Worm (Caenorhabditis elegans): ENCODE data around the gene C06A1.6.

Gene C06A1.6

DNA sequence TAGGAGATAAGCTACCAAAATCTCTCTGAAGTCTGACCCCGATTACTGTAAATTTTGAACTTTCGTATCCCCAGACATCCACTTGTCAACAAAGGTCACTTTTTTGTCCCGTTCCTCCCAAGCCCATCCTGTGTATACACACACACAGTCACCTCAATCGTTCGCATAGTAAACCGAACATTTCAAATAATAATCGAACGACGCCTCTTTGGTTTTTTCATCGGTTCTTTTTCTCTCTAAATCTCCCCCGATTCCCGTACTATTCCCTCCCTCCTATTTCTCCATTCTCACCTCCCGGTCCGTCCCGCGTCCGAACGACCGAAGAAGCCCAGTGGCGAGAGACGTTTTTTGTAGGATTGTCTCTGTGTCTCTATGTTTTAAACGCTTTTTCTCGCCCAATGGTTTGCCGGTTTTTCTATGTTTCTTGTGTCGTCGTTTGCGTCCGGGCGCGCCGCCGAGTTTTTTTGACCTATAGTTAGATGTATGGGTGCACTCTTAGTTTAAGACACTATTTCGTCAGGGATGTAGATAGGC, 35.2 kb downstream of the C06A1.6 start:
- TF ChIP-seq tbx-2 (tag; optimal IDR thresholded peaks at IDR 0.05), result peak; percentile 29
- peak; percentile 89 for TF ChIP-seq pha-4 (tag; optimal IDR thresholded peaks at IDR 0.05)
- peak; percentile 56 for TF ChIP-seq hmg-11 (tag; optimal IDR thresholded peaks at IDR 0.05)
- no peak for TF ChIP-seq ceh-9 (tag; optimal IDR thresholded peaks at IDR 0.05)

- no peak for TF ChIP-seq ztf-11 (tag; optimal IDR thresholded peaks at IDR 0.05)
- TF ChIP-seq pha-4 (tag; optimal IDR thresholded peaks at IDR 0.05), result peak; percentile 22
- peak; percentile 87 for TF ChIP-seq hmg-11 (tag; optimal IDR thresholded peaks at IDR 0.05)
- TF ChIP-seq nfya-1 (tag; optimal IDR thresholded peaks at IDR 0.05; ENCODE audit: insufficient read depth), result peak; percentile 50
- TF ChIP-seq nhr-25 (tag; optimal IDR thresholded peaks at IDR 0.05), result peak; percentile 6
- TF ChIP-seq elt-3 (tag; optimal IDR thresholded peaks at IDR 0.05), result peak in 1 of 3 experiments; percentile 34
- peak; percentile 77 for TF ChIP-seq lin-39 (tag; optimal IDR thresholded peaks at IDR 0.05)
- no peak for TF ChIP-seq fkh-10 (GFP tag; optimal IDR thresholded peaks at IDR 0.05)
- no peak for TF ChIP-seq elt-1 (tag; optimal IDR thresholded peaks at IDR 0.05)
- TF ChIP-seq mdl-1 (tag; optimal IDR thresholded peaks at IDR 0.05), result peak; percentile 9
- peak; percentile 52 for TF ChIP-seq elt-2 (tag; optimal IDR thresholded peaks at IDR 0.05)
- peak; percentile 23 for TF ChIP-seq tbx-2 (tag; optimal IDR thresholded peaks at IDR 0.05)
Observed at ce11 chrII:10527649-10528134, 36.8 kb downstream of the C06A1.6 start, which contains the start of gene mab-10. TSS of gene mab-10 (plus strand) at chrII:10528084.

DNA sequence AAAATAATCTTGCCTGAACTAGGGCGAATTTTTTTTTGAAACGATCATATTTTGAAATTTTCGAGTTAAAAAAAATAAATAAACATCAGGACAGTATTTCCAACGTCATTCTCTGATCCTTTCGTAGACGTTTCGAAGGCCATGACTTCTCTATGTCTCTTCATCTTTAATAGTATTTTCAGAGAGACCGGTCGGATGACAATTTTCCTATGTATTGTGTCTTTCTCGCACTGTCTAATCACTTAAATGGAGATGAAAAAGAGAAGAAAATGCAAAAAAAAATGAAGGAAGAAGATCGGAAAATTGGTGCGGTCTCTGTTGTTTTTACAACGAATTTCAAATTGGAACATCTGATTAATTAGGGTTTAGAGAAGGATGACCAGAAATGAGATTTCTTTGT, 39.3 kb downstream of the C06A1.6 start:
- TF ChIP-seq ceh-16 (tag; optimal IDR thresholded peaks at IDR 0.05) (no peak), nhr-25 (tag; optimal IDR thresholded peaks at IDR 0.05) (peak; percentile 28), lsy-12 (tag; optimal IDR thresholded peaks at IDR 0.05) (no peak), nhr-43 (tag; optimal IDR thresholded peaks at IDR 0.05; ENCODE audit: poor library complexity, severe bottlenecking) (no peak), nhr-23 (tag; optimal IDR thresholded peaks at IDR 0.05) (peak; percentile 4), nhr-11 (tag; optimal IDR thresholded peaks at IDR 0.05) (no peak)

DNA sequence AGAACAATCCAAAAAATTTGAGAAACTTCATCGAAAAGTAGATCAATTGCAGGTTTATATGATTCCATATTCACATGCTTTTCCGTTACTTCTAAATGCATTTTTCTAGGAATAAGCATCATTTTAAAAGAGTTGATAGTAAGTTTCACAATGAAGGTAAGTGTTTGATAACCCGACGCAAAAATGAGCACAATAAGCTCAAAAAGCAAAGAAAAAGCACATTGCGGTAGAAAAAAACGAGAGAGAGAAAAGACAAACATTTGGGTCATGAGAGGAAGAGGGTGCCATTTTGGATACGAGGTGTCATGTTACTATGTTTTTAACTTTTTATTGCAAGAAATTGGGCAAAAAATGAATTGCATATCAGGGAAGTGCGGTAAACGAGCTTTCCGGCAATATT, 40.1 kb downstream of the C06A1.6 start, which contains the start of gene F59B10.6:
Gene F59B10.6 (minus strand): TSS at position 101 of the 400 bp plus-strand sequence.
- TF ChIP-seq elt-2 (tag; optimal IDR thresholded peaks at IDR 0.05), result no peak
- no peak for TF ChIP-seq unc-39 (tag; optimal IDR thresholded peaks at IDR 0.05)
- TF ChIP-seq daf-12 (tag; optimal IDR thresholded peaks at IDR 0.05), result no peak
- TF ChIP-seq ztf-4 (tag; optimal IDR thresholded peaks at IDR 0.05), result no peak
- no peak for TF ChIP-seq tbx-2 (tag; optimal IDR thresholded peaks at IDR 0.05)
- TF ChIP-seq ZK546.5 (tag; optimal IDR thresholded peaks at IDR 0.05), result no peak
- TF ChIP-seq sea-2 (GFP tag; optimal IDR thresholded peaks at IDR 0.05), result no peak
- no peak for TF ChIP-seq nhr-28 (tag; optimal IDR thresholded peaks at IDR 0.05)
- no peak for TF ChIP-seq ceh-16 (tag; optimal IDR thresholded peaks at IDR 0.05)
- no peak for TF ChIP-seq mdl-1 (tag; optimal IDR thresholded peaks at IDR 0.05)
- TF ChIP-seq ceh-28 (tag; optimal IDR thresholded peaks at IDR 0.05), result no peak
- no peak for TF ChIP-seq aly-2 (tag; optimal IDR thresholded peaks at IDR 0.05)
- no peak for TF ChIP-seq lin-15B (tag; optimal IDR thresholded peaks at IDR 0.05)
- no peak for TF ChIP-seq jun-1 (tag; optimal IDR thresholded peaks at IDR 0.05)
- TF ChIP-seq R02D3.7 (tag; optimal IDR thresholded peaks at IDR 0.05), result no peak
- no peak for TF ChIP-seq fos-1 (tag; optimal IDR thresholded peaks at IDR 0.05)
- TF ChIP-seq nhr-12 (tag; optimal IDR thresholded peaks at IDR 0.05), result no peak
- no peak for TF ChIP-seq nhr-77 (tag; optimal IDR thresholded peaks at IDR 0.05)
- TF ChIP-seq skn-1 (tag; optimal IDR thresholded peaks at IDR 0.05), result no peak

ce11 chrII:10523583-10523982, 40.9 kb downstream of the C06A1.6 start, which contains the start of gene F59B10.5:
TSS of gene F59B10.5 (minus strand) at chrII:10523683.
- TF ChIP-seq daf-12 (tag; optimal IDR thresholded peaks at IDR 0.05), result no peak
- no peak for TF ChIP-seq fkh-10 (GFP tag; optimal IDR thresholded peaks at IDR 0.05)
- no peak for TF ChIP-seq elt-2 (tag; optimal IDR thresholded peaks at IDR 0.05)
- no peak for TF ChIP-seq hmg-11 (tag; optimal IDR thresholded peaks at IDR 0.05)
- TF ChIP-seq nhr-23 (tag; optimal IDR thresholded peaks at IDR 0.05), result no peak
- TF ChIP-seq zag-1 (tag; optimal IDR thresholded peaks at IDR 0.05), result no peak
- no peak for TF ChIP-seq ceh-28 (tag; optimal IDR thresholded peaks at IDR 0.05)
- TF ChIP-seq nhr-12 (tag; optimal IDR thresholded peaks at IDR 0.05), result no peak
- TF ChIP-seq ceh-9 (tag; optimal IDR thresholded peaks at IDR 0.05), result no peak
- TF ChIP-seq mdl-1 (tag; optimal IDR thresholded peaks at IDR 0.05), result no peak
- no peak for TF ChIP-seq ceh-82 (tag; optimal IDR thresholded peaks at IDR 0.05)
- no peak for TF ChIP-seq pha-4 (tag; optimal IDR thresholded peaks at IDR 0.05)
- no peak for TF ChIP-seq nhr-67 (tag; optimal IDR thresholded peaks at IDR 0.05)
- no peak for TF ChIP-seq ztf-4 (tag; optimal IDR thresholded peaks at IDR 0.05)
- TF ChIP-seq nhr-25 (tag; optimal IDR thresholded peaks at IDR 0.05), result no peak
- no peak for TF ChIP-seq sea-2 (GFP tag; optimal IDR thresholded peaks at IDR 0.05)
- TF ChIP-seq fkh-2 (tag; optimal IDR thresholded peaks at IDR 0.05), result no peak
